Worm (Caenorhabditis elegans): Measurements from ENCODE around the gene hsp-12.3.

Gene hsp-12.3

ce11 chrIV:9445407-9445806, at the start of gene hsp-12.3:
Gene hsp-12.3, minus strand, starts transcription at chrIV:9445507.
- no peak for TF ChIP-seq lin-11 (tag; optimal IDR thresholded peaks at IDR 0.05)
- no peak for TF ChIP-seq snpc-4 (tag; optimal IDR thresholded peaks at IDR 0.05)
- no peak for TF ChIP-seq R02D3.7 (tag; optimal IDR thresholded peaks at IDR 0.05)
- TF ChIP-seq nhr-21 (tag; optimal IDR thresholded peaks at IDR 0.05): no peak
- TF ChIP-seq elt-3 (tag; optimal IDR thresholded peaks at IDR 0.05): no peak
- TF ChIP-seq nhr-77 (tag; optimal IDR thresholded peaks at IDR 0.05): no peak
- TF ChIP-seq nhr-10 (tag; optimal IDR thresholded peaks at IDR 0.05): no peak
- TF ChIP-seq F13H6.1 (tag; optimal IDR thresholded peaks at IDR 0.05): no peak
- TF ChIP-seq nhr-11 (tag; optimal IDR thresholded peaks at IDR 0.05): no peak
- TF ChIP-seq skn-1 (tag; optimal IDR thresholded peaks at IDR 0.05): no peak
- no peak for TF ChIP-seq ztf-11 (tag; optimal IDR thresholded peaks at IDR 0.05)
- TF ChIP-seq ZK546.5 (tag; optimal IDR thresholded peaks at IDR 0.05): no peak
- TF ChIP-seq unc-55 (GFP tag; optimal IDR thresholded peaks at IDR 0.05): no peak
- no peak for TF ChIP-seq unc-62 (GFP tag; optimal IDR thresholded peaks at IDR 0.05)
- TF ChIP-seq sma-9 (GFP tag; optimal IDR thresholded peaks at IDR 0.05): no peak
- TF ChIP-seq sma-9 (tag; optimal IDR thresholded peaks at IDR 0.05): no peak
- TF ChIP-seq nhr-23 (tag; optimal IDR thresholded peaks at IDR 0.05): no peak
- TF ChIP-seq zag-1 (tag; optimal IDR thresholded peaks at IDR 0.05): no peak
- no peak for TF ChIP-seq crh-2 (tag; optimal IDR thresholded peaks at IDR 0.05)
- TF ChIP-seq lin-39 (tag; optimal IDR thresholded peaks at IDR 0.05): no peak
- no peak for TF ChIP-seq nhr-129 (tag; optimal IDR thresholded peaks at IDR 0.05)

DNA sequence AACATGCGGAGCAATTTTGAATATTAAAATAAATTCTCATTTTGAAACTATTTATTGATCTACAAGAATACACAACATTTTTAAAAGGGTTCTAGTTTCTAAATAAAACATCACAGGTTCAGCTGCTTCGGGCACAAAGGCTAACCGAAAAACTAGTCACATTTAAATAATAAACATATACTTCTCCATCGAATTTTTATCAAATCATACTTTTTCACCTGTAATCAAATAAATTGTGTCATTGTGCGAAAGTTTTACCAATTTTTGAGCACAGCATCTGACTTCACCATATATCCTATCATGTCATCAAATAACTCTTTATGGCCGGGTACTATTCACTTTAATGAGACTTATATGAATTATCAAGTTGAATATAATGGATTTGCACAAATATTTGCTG, 45.0 kb upstream of the hsp-12.3 start, which contains the start of gene sru-6:
sru-6 (plus strand) TSS at position 301 of the 400 bp plus-strand sequence.
- TF ChIP-seq sem-4 (tag; optimal IDR thresholded peaks at IDR 0.05) (no peak), nhr-12 (tag; optimal IDR thresholded peaks at IDR 0.05) (no peak), elt-1 (tag; optimal IDR thresholded peaks at IDR 0.05) (no peak), nhr-21 (tag; optimal IDR thresholded peaks at IDR 0.05) (no peak), lin-11 (tag; optimal IDR thresholded peaks at IDR 0.05) (no peak), peb-1 (tag; optimal IDR thresholded peaks at IDR 0.05) (no peak), unc-55 (GFP tag; optimal IDR thresholded peaks at IDR 0.05) (no peak)

ce11 chrIV:9488315-9488714, 43.0 kb upstream of the hsp-12.3 start, which contains the start of gene sru-1:
Gene sru-1, plus strand, starts transcription at chrIV:9488615.
- TF ChIP-seq nhr-23 (tag; optimal IDR thresholded peaks at IDR 0.05) (no peak), ztf-11 (tag; optimal IDR thresholded peaks at IDR 0.05) (no peak), crh-2 (tag; optimal IDR thresholded peaks at IDR 0.05) (no peak), Y55F3AM.14 (GFP tag; optimal IDR thresholded peaks at IDR 0.05) (no peak), nhr-237 (tag; optimal IDR thresholded peaks at IDR 0.05) (no peak), lsy-2 (tag; optimal IDR thresholded peaks at IDR 0.05) (no peak)

DNA sequence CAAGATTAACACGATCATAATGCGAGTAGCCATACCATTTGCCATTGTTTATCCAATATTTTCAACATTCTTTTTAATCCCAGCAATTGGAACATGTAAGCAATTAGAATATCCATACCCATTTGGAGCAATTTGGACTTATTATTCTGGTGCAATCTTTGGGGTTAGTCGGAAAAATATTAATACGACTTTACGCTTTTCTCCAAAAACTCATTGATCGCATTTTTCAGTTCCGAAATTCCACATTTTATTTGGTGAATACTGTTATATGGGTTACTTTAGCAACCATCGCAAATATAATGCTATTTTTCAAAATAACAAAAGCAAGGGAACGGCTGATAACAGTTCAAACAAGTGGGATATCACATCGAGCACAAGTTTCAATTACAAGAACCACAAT, 41.5 kb upstream of the hsp-12.3 start:
- no peak for TF ChIP-seq ZK546.5 (tag; optimal IDR thresholded peaks at IDR 0.05)
- TF ChIP-seq zag-1 (tag; optimal IDR thresholded peaks at IDR 0.05): no peak
- TF ChIP-seq ceh-82 (tag; optimal IDR thresholded peaks at IDR 0.05): no peak
- TF ChIP-seq lin-13 (GFP tag; optimal IDR thresholded peaks at IDR 0.05): no peak
- TF ChIP-seq nhr-129 (tag; optimal IDR thresholded peaks at IDR 0.05): no peak
- TF ChIP-seq mdl-1 (tag; optimal IDR thresholded peaks at IDR 0.05): no peak
- TF ChIP-seq peb-1 (tag; optimal IDR thresholded peaks at IDR 0.05): no peak
- TF ChIP-seq unc-39 (tag; optimal IDR thresholded peaks at IDR 0.05): no peak
- TF ChIP-seq fos-1 (tag; optimal IDR thresholded peaks at IDR 0.05): no peak
- no peak for TF ChIP-seq blmp-1 (tag; optimal IDR thresholded peaks at IDR 0.05; ENCODE audit: insufficient read depth)
- TF ChIP-seq nhr-25 (tag; optimal IDR thresholded peaks at IDR 0.05): no peak
- TF ChIP-seq gmeb-1 (tag; optimal IDR thresholded peaks at IDR 0.05): no peak
- no peak for TF ChIP-seq R02D3.7 (tag; optimal IDR thresholded peaks at IDR 0.05)
- no peak for TF ChIP-seq ztf-1 (GFP tag; conservative IDR thresholded peaks at IDR 0.05)

DNA sequence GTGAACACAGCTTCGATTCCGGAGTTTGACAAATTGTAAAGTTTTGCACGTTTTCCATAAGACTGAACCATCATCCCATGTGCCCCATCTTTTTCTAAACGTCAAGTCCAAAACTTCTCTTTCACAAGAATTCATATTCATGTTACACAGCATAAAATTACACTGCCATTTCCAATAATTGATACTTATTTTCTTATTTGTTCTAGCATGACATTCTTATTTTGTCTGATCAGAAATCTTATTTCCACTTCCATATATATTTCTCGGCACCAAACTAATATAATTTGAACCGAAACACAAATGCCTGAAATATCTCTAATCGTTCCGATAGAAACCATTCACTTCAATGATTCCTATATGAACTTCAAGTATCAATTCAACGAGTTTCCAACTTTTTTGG, 40.7 kb upstream of the hsp-12.3 start, which contains the start of gene sru-2:
sru-2 (plus strand) TSS at position 301 of the 400 bp plus-strand sequence.
- no peak for TF ChIP-seq nhr-77 (tag; optimal IDR thresholded peaks at IDR 0.05)
- TF ChIP-seq unc-39 (tag; optimal IDR thresholded peaks at IDR 0.05): no peak
- no peak for TF ChIP-seq lin-11 (tag; optimal IDR thresholded peaks at IDR 0.05)
- TF ChIP-seq ztf-1 (GFP tag; conservative IDR thresholded peaks at IDR 0.05): no peak
- no peak for TF ChIP-seq R02D3.7 (tag; optimal IDR thresholded peaks at IDR 0.05)
- TF ChIP-seq nhr-237 (tag; optimal IDR thresholded peaks at IDR 0.05): no peak
- TF ChIP-seq ceh-16 (tag; optimal IDR thresholded peaks at IDR 0.05): no peak
- TF ChIP-seq C34F6.9 (tag; optimal IDR thresholded peaks at IDR 0.05): no peak
- no peak for TF ChIP-seq Y55F3AM.14 (GFP tag; optimal IDR thresholded peaks at IDR 0.05)
- TF ChIP-seq nhr-12 (tag; optimal IDR thresholded peaks at IDR 0.05): no peak
- no peak for TF ChIP-seq sma-9 (GFP tag; optimal IDR thresholded peaks at IDR 0.05)
- no peak for TF ChIP-seq sma-9 (tag; optimal IDR thresholded peaks at IDR 0.05)
- TF ChIP-seq mab-5 (tag; optimal IDR thresholded peaks at IDR 0.05): no peak
- TF ChIP-seq alr-1 (tag; optimal IDR thresholded peaks at IDR 0.05): no peak
- no peak for TF ChIP-seq fos-1 (tag; optimal IDR thresholded peaks at IDR 0.05)
- TF ChIP-seq sem-4 (tag; optimal IDR thresholded peaks at IDR 0.05): no peak
